Worm (Caenorhabditis elegans): ENCODE measurements around the gene F36H9.10.

- TF ChIP-seq ceh-45 (GFP tag; IDR thresholded peaks at IDR 0.05) = no peak
- TF ChIP-seq elt-2 (tag; optimal IDR thresholded peaks at IDR 0.05) = no peak
- no peak for TF ChIP-seq ama-1 (optimal IDR thresholded peaks at IDR 0.05)
- TF ChIP-seq unc-86 (tag; optimal IDR thresholded peaks at IDR 0.05) = no peak
- no peak for TF ChIP-seq nhr-232 (tag; optimal IDR thresholded peaks at IDR 0.05)
- no peak for TF ChIP-seq pqm-1 (tag; optimal IDR thresholded peaks at IDR 0.05)
- no peak for TF ChIP-seq nfya-1 (tag; optimal IDR thresholded peaks at IDR 0.05)
Observed at ce11 chrV:1752496-1752895, 45.5 kb upstream of the F36H9.10 start, which contains the start of gene ZK697.1.

Measured in whole organism, late embryonic.